Fruit fly (Drosophila melanogaster): ENCODE data around the gene slp1.

DNA sequence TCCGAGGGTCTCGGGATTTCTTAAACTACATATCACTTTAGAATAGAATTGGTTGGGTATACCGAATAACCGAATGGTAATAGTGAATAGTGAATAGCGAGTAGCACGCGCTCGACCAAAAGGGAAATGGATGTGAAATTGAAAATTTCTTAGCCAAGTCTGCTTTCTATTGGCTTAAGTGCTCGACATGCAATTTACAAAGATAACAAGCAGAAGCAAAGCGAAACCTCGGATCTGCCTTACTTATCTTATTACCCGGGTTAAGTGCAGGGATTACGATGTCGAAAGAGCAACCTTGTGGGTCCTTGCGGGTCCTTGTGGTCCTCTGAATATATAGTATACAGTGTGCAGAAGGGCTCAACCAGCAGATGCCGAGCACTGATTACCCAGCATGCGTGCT lies 3.7 kb downstream of the slp1 start:
- TF ChIP-seq ttk (optimal IDR thresholded peaks at IDR 0.05) (no peak), psq (optimal IDR thresholded peaks at IDR 0.05) (no peak), Myc (optimal IDR thresholded peaks at IDR 0.05) (no peak)
